Fruit fly (Drosophila melanogaster) whole organism, embryonic: Measurements from ENCODE around the gene tho2.
A peak's percentile ranks its signal among the peaks of the same experiment; 100 is the strongest.

Experiments used
- ATbp ChIP-seq: fragments of 200-800 bp; sonication (Bioruptor generic); optimal IDR thresholded peaks from 2 replicates; lab custom pipeline; 2017; ENCODE audit warnings: missing biosample characterization, mild to moderate bottlenecking, missing genetic modification characterization, missing genetic modification reagents
- Asciz ChIP-seq: fragments of 200-800 bp; sonication (Bioruptor generic); optimal IDR thresholded peaks from 2 replicates; lab custom pipeline; 2017; ENCODE audit warnings: missing biosample characterization, mild to moderate bottlenecking, missing genetic modification characterization, missing genetic modification reagents
- CG10147 ChIP-seq: fragments of 200-800 bp; sonication (Bioruptor generic); optimal IDR thresholded peaks from 2 replicates; lab custom pipeline; 2019; ENCODE audit warnings: missing biosample characterization, mild to moderate bottlenecking, missing genetic modification characterization, moderate library complexity
- CG10543 ChIP-seq: fragments of 200-800 bp; sonication (Bioruptor generic); optimal IDR thresholded peaks from 3 replicates; lab custom pipeline; 2017; ENCODE audit warnings: missing biosample characterization, mild to moderate bottlenecking, missing genetic modification characterization, moderate library complexity
- CG11247 ChIP-seq: fragments of 200-800 bp; sonication (Bioruptor generic); IDR thresholded peaks from 2 replicates; pipeline ENCODE4 v1.3.6; 2022; ENCODE audit warnings: missing biosample characterization, missing genetic modification characterization
- CG12104 ChIP-seq: fragments of 200-800 bp; sonication (Bioruptor generic); optimal IDR thresholded peaks from 3 replicates; lab custom pipeline; 2016; ENCODE audit warnings: missing biosample characterization, missing genetic modification characterization
- CG12744 ChIP-seq: fragments of 200-800 bp; sonication (Bioruptor generic); optimal IDR thresholded peaks from 2 replicates; lab custom pipeline; 2016; ENCODE audit warnings: missing biosample characterization, missing genetic modification characterization
- CG13424 ChIP-seq: fragments of 200-800 bp; sonication (Bioruptor generic); optimal IDR thresholded peaks from 2 replicates; lab custom pipeline; 2019; ENCODE audit warnings: missing biosample characterization, mild to moderate bottlenecking, missing genetic modification characterization, moderate library complexity
- CG17186 ChIP-seq: fragments of 200-800 bp; sonication (Bioruptor generic); optimal IDR thresholded peaks from 3 replicates; lab custom pipeline; 2017; ENCODE audit warnings: missing biosample characterization, missing genetic modification reagents, missing genetic modification characterization
- CG17612 ChIP-seq: fragments of 200-800 bp; sonication (Bioruptor generic); IDR thresholded peaks from 2 replicates; pipeline ENCODE4 v1.3.6; 2022; ENCODE audit warnings: missing biosample characterization, missing genetic modification characterization
- CG31441 ChIP-seq: fragments of 200-800 bp; sonication (Bioruptor generic); IDR thresholded peaks from 2 replicates; pipeline ENCODE4 v1.3.6; 2022; ENCODE audit warnings: missing biosample characterization, missing genetic modification characterization
- CG43689 ChIP-seq: fragments of 200-800 bp; sonication (Bioruptor generic); IDR thresholded peaks from 2 replicates; pipeline ENCODE4 v1.3.6; 2022; ENCODE audit warnings: missing biosample characterization, missing genetic modification characterization
- CG7357 ChIP-seq: fragments of 200-800 bp; sonication (Bioruptor generic); IDR thresholded peaks from 3 replicates; pipeline ENCODE4 v1.3.6; 2022; ENCODE audit warnings: missing biosample characterization, missing genetic modification characterization
- CG7839 ChIP-seq: fragments of 200-800 bp; sonication (Bioruptor generic); optimal IDR thresholded peaks from 3 replicates; lab custom pipeline; 2018; ENCODE audit warnings: missing biosample characterization, mild to moderate bottlenecking, missing genetic modification characterization, moderate library complexity
- CG7928 ChIP-seq: fragments of 200-800 bp; sonication (Bioruptor generic); optimal IDR thresholded peaks from 2 replicates; lab custom pipeline; 2017; ENCODE audit warnings: missing biosample characterization, mild to moderate bottlenecking, missing genetic modification characterization
- CG8281 ChIP-seq: fragments of 200-800 bp; sonication (Bioruptor generic); optimal IDR thresholded peaks from 2 replicates; lab custom pipeline; 2018; ENCODE audit warnings: missing biosample characterization, mild to moderate bottlenecking, missing genetic modification characterization, moderate library complexity
- CG8359 ChIP-seq: fragments of 200-800 bp; sonication (Bioruptor generic); optimal IDR thresholded peaks from 2 replicates; lab custom pipeline; 2017; ENCODE audit warnings: missing biosample characterization, mild to moderate bottlenecking, missing genetic modification characterization, borderline replicate concordance
- CG8924 ChIP-seq: fragments of 200-800 bp; optimal IDR thresholded peaks from 3 replicates; lab custom pipeline; 2019; ENCODE audit warnings: missing biosample characterization, mild to moderate bottlenecking, missing genetic modification characterization, moderate library complexity
- CG9609 ChIP-seq: fragments of 200-800 bp; sonication (Bioruptor generic); optimal IDR thresholded peaks from 3 replicates; lab custom pipeline; 2016; ENCODE audit warnings: missing biosample characterization, missing genetic modification characterization
- CG9797 ChIP-seq: fragments of 200-800 bp; sonication (Bioruptor generic); optimal IDR thresholded peaks from 3 replicates; lab custom pipeline; 2018; ENCODE audit warnings: missing biosample characterization, mild to moderate bottlenecking, missing genetic modification characterization
- CG9817 ChIP-seq: fragments of 200-800 bp; sonication (Bioruptor generic); optimal IDR thresholded peaks from 2 replicates; lab custom pipeline; 2018; ENCODE audit warnings: missing biosample characterization, mild to moderate bottlenecking, missing genetic modification characterization, moderate library complexity
- Chrac-16 ChIP-seq: fragments of 200-800 bp; sonication (Bioruptor generic); optimal IDR thresholded peaks from 3 replicates; lab custom pipeline; 2016; ENCODE audit warnings: missing biosample characterization, missing genetic modification characterization
- D19B ChIP-seq: fragments of 200-800 bp; sonication (Bioruptor generic); optimal IDR thresholded peaks from 2 replicates; lab custom pipeline; 2017; ENCODE audit warnings: missing biosample characterization, mild to moderate bottlenecking, missing genetic modification characterization
- Gsc ChIP-seq: fragments of 200-800 bp; sonication (Bioruptor generic); IDR thresholded peaks from 2 replicates; pipeline ENCODE4 v1.3.6; 2022; ENCODE audit warnings: missing biosample characterization, missing genetic modification characterization
- MTF-1 ChIP-seq: fragments of 200-800 bp; sonication (Bioruptor generic); optimal IDR thresholded peaks from 2 replicates; lab custom pipeline; 2018; ENCODE audit warnings: missing biosample characterization, mild to moderate bottlenecking, missing genetic modification characterization, borderline replicate concordance
- Myb ChIP-seq: fragments of 200-800 bp; sonication (Bioruptor generic); optimal IDR thresholded peaks from 2 replicates; lab custom pipeline; 2016; ENCODE audit warnings: missing biosample characterization, missing genetic modification characterization
- NC2α ChIP-seq: fragments of 200-800 bp; sonication (Bioruptor generic); optimal IDR thresholded peaks from 2 replicates; lab custom pipeline; 2016; ENCODE audit warnings: missing biosample characterization, missing genetic modification characterization
- Ravus ChIP-seq: fragments of 200-800 bp; sonication (Bioruptor generic); IDR thresholded peaks from 2 replicates; pipeline ENCODE4 v1.3.6; 2022; ENCODE audit warnings: missing biosample characterization, missing genetic modification characterization
- Sox102F ChIP-seq: fragments of 200-800 bp; sonication (Bioruptor generic); optimal IDR thresholded peaks from 2 replicates; lab custom pipeline; 2018; ENCODE audit warnings: missing biosample characterization, mild to moderate bottlenecking, missing genetic modification characterization, moderate library complexity
- Stat92E ChIP-seq, 3 experiments: fragments of >200 bp in 2 of 3; fragments of 200-800 bp in 1 of 3; sonication (Bioruptor generic) in 1 of 3; optimal IDR thresholded peaks; 2 replicates each; lab custom pipeline; 2017 to 2019; ENCODE audit warnings: missing biosample characterization in 3 of 3, missing genetic modification characterization in 3 of 3, mild to moderate bottlenecking in 1 of 3, moderate library complexity in 1 of 3
- ab ChIP-seq: fragments of 200-800 bp; sonication (Bioruptor generic); optimal IDR thresholded peaks from 2 replicates; lab custom pipeline; 2016; ENCODE audit warnings: missing biosample characterization, missing genetic modification characterization
- ac ChIP-seq: fragments of 200-800 bp; sonication (Bioruptor generic); optimal IDR thresholded peaks from 3 replicates; lab custom pipeline; 2017; ENCODE audit warnings: missing biosample characterization, mild to moderate bottlenecking, missing genetic modification characterization
- ato ChIP-seq: fragments of 200-800 bp; sonication (Bioruptor generic); IDR thresholded peaks from 2 replicates; pipeline ENCODE4 v1.3.6; 2022; ENCODE audit warnings: missing biosample characterization, missing genetic modification characterization; ENCODE audit not compliant: partially characterized antibody
- chif ChIP-seq, 2 experiments: fragments of 200-800 bp; sonication (Bioruptor generic); optimal IDR thresholded peaks; 3 replicates each; lab custom pipeline; 2016; ENCODE audit warnings: missing biosample characterization in 2 of 2, missing genetic modification characterization in 2 of 2
- dan ChIP-seq: fragments of 200-800 bp; sonication (Bioruptor generic); IDR thresholded peaks from 2 replicates; pipeline ENCODE4 v1.3.6; 2022; ENCODE audit warnings: missing biosample characterization, missing genetic modification characterization
- danr ChIP-seq: fragments of 200-800 bp; sonication (Bioruptor generic); IDR thresholded peaks from 2 replicates; pipeline ENCODE4 v1.3.6; 2022; ENCODE audit warnings: missing biosample characterization, missing genetic modification characterization
- emc ChIP-seq: fragments of 200-800 bp; sonication (Bioruptor generic); optimal IDR thresholded peaks from 2 replicates; lab custom pipeline; 2016; ENCODE audit warnings: missing biosample characterization, missing genetic modification characterization
- exex ChIP-seq: fragments of 200-800 bp; sonication (Bioruptor generic); optimal IDR thresholded peaks from 4 replicates; lab custom pipeline; 2018; ENCODE audit warnings: missing biosample characterization, mild to moderate bottlenecking, missing genetic modification characterization, moderate library complexity
- ftz-f1 ChIP-seq: fragments of 200-800 bp; sonication (Bioruptor generic); optimal IDR thresholded peaks from 2 replicates; lab custom pipeline; 2016; ENCODE audit warnings: missing biosample characterization, missing genetic modification characterization
- gsb ChIP-seq: fragments of 200-800 bp; sonication (Bioruptor generic); IDR thresholded peaks from 2 replicates; pipeline ENCODE4 v1.3.6; 2022; ENCODE audit warnings: missing biosample characterization, missing genetic modification characterization
- ind ChIP-seq: fragments of 200-800 bp; sonication (Bioruptor generic); optimal IDR thresholded peaks from 3 replicates; lab custom pipeline; 2016; ENCODE audit warnings: missing biosample characterization, missing genetic modification characterization
- lbe ChIP-seq: fragments of 200-800 bp; sonication (Bioruptor generic); optimal IDR thresholded peaks from 2 replicates; lab custom pipeline; 2016; ENCODE audit warnings: missing biosample characterization, mild to moderate bottlenecking, missing genetic modification characterization
- maf-S ChIP-seq: fragments of 200-800 bp; sonication (Bioruptor generic); optimal IDR thresholded peaks from 2 replicates; lab custom pipeline; 2016; ENCODE audit warnings: missing biosample characterization, missing genetic modification characterization
- nerfin-1 ChIP-seq: fragments of 200-800 bp; sonication (Bioruptor generic); optimal IDR thresholded peaks from 3 replicates; lab custom pipeline; 2019; ENCODE audit warnings: missing biosample characterization, mild to moderate bottlenecking, missing genetic modification characterization, moderate library complexity
- peb ChIP-seq: fragments of 200-800 bp; sonication (Bioruptor generic); IDR thresholded peaks from 2 replicates; pipeline ENCODE4 v1.3.6; 2022; ENCODE audit warnings: missing biosample characterization, missing genetic modification characterization
- phol ChIP-seq: fragments of 200-800 bp; sonication (Bioruptor generic); optimal IDR thresholded peaks from 3 replicates; lab custom pipeline; 2018; ENCODE audit warnings: missing biosample characterization, mild to moderate bottlenecking, missing genetic modification characterization, moderate library complexity
- run ChIP-seq: fragments of 200-800 bp; sonication (Bioruptor generic); optimal IDR thresholded peaks from 3 replicates; lab custom pipeline; 2018; ENCODE audit warnings: missing biosample characterization, mild to moderate bottlenecking, missing genetic modification characterization
- scrt ChIP-seq: fragments of 200-800 bp; sonication (Bioruptor generic); optimal IDR thresholded peaks from 2 replicates; lab custom pipeline; 2018; ENCODE audit warnings: missing biosample characterization, mild to moderate bottlenecking, missing genetic modification characterization, moderate library complexity
- sens ChIP-seq: fragments of 200-800 bp; sonication (Bioruptor generic); peaks from one replicate; lab custom pipeline; 2016; ENCODE audit warnings: missing biosample characterization, missing genetic modification characterization
- sens-2 ChIP-seq: fragments of 200-800 bp; sonication (Bioruptor generic); IDR thresholded peaks from 2 replicates; pipeline ENCODE4 v1.3.6; 2022; ENCODE audit warnings: missing biosample characterization, missing genetic modification characterization

The tho2 gene

dm6 chr2L:2180120-2180539, 35.1 kb upstream of the tho2 start (continued):
- TF ChIP-seq lbe (GFP tag; lab: Kevin White, UChicago) (peak; percentile 49), ind (GFP tag; lab: Kevin White, UChicago) (peak; percentile 83), Sox102F (GFP tag; lab: Kevin White, UChicago) (peak; percentile 96), exex (peak; percentile 52), CG13424 (tag; lab: Kevin White, UChicago) (peak; percentile 92), D19B (GFP tag; lab: Kevin White, UChicago) (peak; percentile 21), maf-S (GFP tag; lab: Kevin White, UChicago) (peak; percentile 38), CG17612 (GFP tag; lab: Robert Waterston, UW) (peak; percentile 65; the same call in 1 of the 2 replicates), CG8359 (GFP tag; lab: Kevin White, UChicago) (peak; percentile 76), dan (GFP tag; lab: Robert Waterston, UW) (peak; percentile 56; the same call in 1 of the 2 replicates), CG9609 (GFP tag; lab: Kevin White, UChicago) (peak; percentile 78), CG12744 (peak; percentile 73), CG7839 (tag; lab: Kevin White, UChicago) (peak; percentile 93), CG43689 (GFP tag; lab: Robert Waterston, UW) (peak; percentile 57; the same call in 1 of the 2 replicates), CG9817 (peak; percentile 81), ab (GFP tag; lab: Kevin White, UChicago) (peak; percentile 2), CG8924 (tag; lab: Kevin White, UChicago) (peak; percentile 93), danr (GFP tag; lab: Robert Waterston, UW) (peak; percentile 70), sens (peak; percentile 98), NC2α (GFP tag; lab: Kevin White, UChicago) (peak; percentile 50), CG8281 (peak; percentile 72), ato (GFP tag; lab: Robert Waterston, UW) (no peak), run (tag; lab: Kevin White, UChicago) (peak; percentile 90), phol (tag; lab: Kevin White, UChicago) (peak; percentile 94), Stat92E (GFP tag; optimal IDR thresholded peaks at IDR 0.05; lab: Kevin White, UChicago) (peak in 1 of 3 experiments; percentile 87), ac (GFP tag; lab: Kevin White, UChicago) (peak; percentile 78), CG31441 (GFP tag; lab: Robert Waterston, UW) (peak; percentile 91), Myb (peak; percentile 15), peb (GFP tag; lab: Robert Waterston, UW) (peak; percentile 83), sens-2 (GFP tag; lab: Robert Waterston, UW) (peak; percentile 85; the same call in 1 of the 2 replicates), chif (GFP tag; optimal IDR thresholded peaks at IDR 0.05; lab: Kevin White, UChicago) (peak; percentile 79 to 83), CG10543 (GFP tag; lab: Kevin White, UChicago) (peak; percentile 10), CG10147 (GFP tag; lab: Kevin White, UChicago) (peak; percentile 72), scrt (GFP tag; lab: Kevin White, UChicago) (peak; percentile 82), emc (GFP tag; lab: Kevin White, UChicago) (peak; percentile 17), MTF-1 (GFP tag; lab: Kevin White, UChicago) (peak; percentile 84), gsb (peak; percentile 75), Ravus (GFP tag; lab: Robert Waterston, UW) (peak; percentile 58), CG11247 (GFP tag; lab: Robert Waterston, UW) (peak; percentile 67), CG9797 (GFP tag; lab: Kevin White, UChicago) (peak; percentile 29), Asciz (peak; percentile 92), ftz-f1 (peak; percentile 10), nerfin-1 (tag; lab: Kevin White, UChicago) (peak; percentile 90), CG7928 (GFP tag; lab: Kevin White, UChicago) (peak; percentile 27), Gsc (GFP tag; lab: Robert Waterston, UW) (no peak; the same call in 1 of the 2 replicates), CG12104 (GFP tag; lab: Kevin White, UChicago) (peak; percentile 74), ATbp (GFP tag; lab: Kevin White, UChicago) (peak; percentile 95), Chrac-16 (GFP tag; lab: Kevin White, UChicago) (peak; percentile 83), CG7357 (GFP tag; lab: Robert Waterston, UW) (peak; percentile 72; the same call in 2 of the 3 replicates), CG17186 (GFP tag; lab: Kevin White, UChicago) (peak; percentile 74)
